Fruit fly (Drosophila melanogaster): ENCODE data around the gene CG5641.

CG5641 gene

dm6 chr3R:12448889-12449314 is 19.8 kb upstream of the CG5641 start, which contains the start of gene CG18549 (continued):
- TF ChIP-seq CG6276 (GFP tag; optimal IDR thresholded peaks at IDR 0.05) (peak; percentile 100), achi (GFP tag; optimal IDR thresholded peaks at IDR 0.05) (peak; percentile 99), salr (GFP tag; optimal IDR thresholded peaks at IDR 0.05) (peak; percentile 99 to 100), svp (GFP tag) (peak; percentile 100), CG8119 (GFP tag; IDR thresholded peaks at IDR 0.05) (peak; percentile 100), CG15336 (GFP tag; IDR thresholded peaks at IDR 0.05) (peak; percentile 100), CG11762 (GFP tag; optimal IDR thresholded peaks at IDR 0.05; ENCODE audit: insufficient read depth) (peak; percentile 100), dac (GFP tag; optimal IDR thresholded peaks at IDR 0.05) (peak; percentile 100), Eip93F (GFP tag; optimal IDR thresholded peaks at IDR 0.05) (peak; percentile 100), OdsH (GFP tag; optimal IDR thresholded peaks at IDR 0.05) (peak; percentile 100), CG9139 (GFP tag; optimal IDR thresholded peaks at IDR 0.05) (peak; percentile 100), Lpt (GFP tag; optimal IDR thresholded peaks at IDR 0.05) (peak; percentile 100), CG10631 (GFP tag; optimal IDR thresholded peaks at IDR 0.05) (peak; percentile 100), CG1621 (tag; optimal IDR thresholded peaks at IDR 0.05) (peak; percentile 100), CG16779 (tag; optimal IDR thresholded peaks at IDR 0.05) (peak; percentile 99), Sox102F (GFP tag; optimal IDR thresholded peaks at IDR 0.05) (peak; percentile 100), pdm3 (GFP tag; optimal IDR thresholded peaks at IDR 0.05) (peak; percentile 100), CG6854 (GFP tag; optimal IDR thresholded peaks at IDR 0.05) (peak; percentile 100), topi (GFP tag; optimal IDR thresholded peaks at IDR 0.05) (peak; percentile 100), CG8632 (GFP tag; optimal IDR thresholded peaks at IDR 0.05) (peak; percentile 100), spab (GFP tag; optimal IDR thresholded peaks at IDR 0.05) (peak; percentile 100), vri (GFP tag; optimal IDR thresholded peaks at IDR 0.05) (peak; percentile 100), CG34406 (GFP tag; optimal IDR thresholded peaks at IDR 0.05) (peak; percentile 100), Ets96B (tag; optimal IDR thresholded peaks at IDR 0.05) (peak; percentile 100)

- TF ChIP-seq vri (GFP tag; optimal IDR thresholded peaks at IDR 0.05) (no peak), CG8632 (GFP tag; optimal IDR thresholded peaks at IDR 0.05) (no peak), esn (GFP tag; optimal IDR thresholded peaks at IDR 0.05) (no peak)
These were observed 19.3 kb upstream of the CG5641 start for dm6 chr3R:12448344-12448743.

- TF ChIP-seq CG3919 (GFP tag; optimal IDR thresholded peaks at IDR 0.05) = no peak
- no peak for TF ChIP-seq esn (GFP tag; optimal IDR thresholded peaks at IDR 0.05)
- no peak for TF ChIP-seq spab (GFP tag; optimal IDR thresholded peaks at IDR 0.05)
- no peak for TF ChIP-seq CG10669 (GFP tag; optimal IDR thresholded peaks at IDR 0.05)
- no peak for TF ChIP-seq CG9139 (GFP tag; optimal IDR thresholded peaks at IDR 0.05)
- TF ChIP-seq CG6792 (GFP tag; optimal IDR thresholded peaks at IDR 0.05) = no peak
These were observed 18.3 kb upstream of the CG5641 start, which contains the start of gene vrs for dm6 chr3R:12447353-12447752. Gene vrs, plus strand, starts transcription at chr3R:12447653.

- TF ChIP-seq Eip93F (GFP tag; optimal IDR thresholded peaks at IDR 0.05) (no peak), Sox102F (GFP tag; optimal IDR thresholded peaks at IDR 0.05) (no peak), Eip78C (GFP tag) (no peak), svp (GFP tag) (peak; percentile 95)
These were observed 16.4 kb upstream of the CG5641 start for dm6 chr3R:12445468-12445867.

dm6 chr3R:12443769-12444168 is 14.7 kb upstream of the CG5641 start:
- TF ChIP-seq topi (GFP tag; optimal IDR thresholded peaks at IDR 0.05) (no peak), CG32006 (GFP tag; optimal IDR thresholded peaks at IDR 0.05) (no peak), CG9139 (GFP tag; optimal IDR thresholded peaks at IDR 0.05) (no peak), Hr39 (GFP tag; optimal IDR thresholded peaks at IDR 0.05) (no peak), cyc (GFP tag; optimal IDR thresholded peaks at IDR 0.05) (no peak), dsx (GFP tag; optimal IDR thresholded peaks at IDR 0.05; ENCODE audit: poor library complexity, severe bottlenecking) (no peak), CG8319 (GFP tag; optimal IDR thresholded peaks at IDR 0.05) (no peak), vri (GFP tag; optimal IDR thresholded peaks at IDR 0.05) (no peak), CG7368 (GFP tag; optimal IDR thresholded peaks at IDR 0.05) (no peak), CG8119 (GFP tag; IDR thresholded peaks at IDR 0.05) (no peak), Sox102F (GFP tag; optimal IDR thresholded peaks at IDR 0.05) (no peak), Hr38 (GFP tag; optimal IDR thresholded peaks at IDR 0.05) (no peak), lz (GFP tag; optimal IDR thresholded peaks at IDR 0.05) (no peak), pdm3 (GFP tag; optimal IDR thresholded peaks at IDR 0.05) (no peak), Ets96B (tag; optimal IDR thresholded peaks at IDR 0.05) (no peak), CG3032 (tag; optimal IDR thresholded peaks at IDR 0.05) (no peak)
